Fruit fly (Drosophila melanogaster) whole organism, embryonic: ENCODE measurements around the gene Ppcs.

Source experiments
- Abd-B ChIP-seq: fragments of 200-800 bp; sonication (Bioruptor generic); optimal IDR thresholded peaks from 2 replicates; lab custom pipeline; 2018; ENCODE audit warnings: missing biosample characterization, mild to moderate bottlenecking, missing genetic modification characterization, moderate library complexity
- BEAF-32 ChIP-seq: fragments of 200-800 bp; sonication (Bioruptor generic); optimal IDR thresholded peaks from 3 replicates; lab custom pipeline; 2017; ENCODE audit warnings: missing biosample characterization, missing genetic modification characterization, mild to moderate bottlenecking, moderate library complexity, missing genetic modification reagents
- Bgb ChIP-seq: fragments of 200-800 bp; sonication (Bioruptor generic); IDR thresholded peaks from 2 replicates; pipeline ENCODE4 v1.3.6; 2022; ENCODE audit warnings: missing biosample characterization, missing genetic modification characterization; ENCODE audit not compliant: partially characterized antibody
- C15 ChIP-seq: fragments of 200-800 bp; sonication (Bioruptor generic); IDR thresholded peaks from 3 replicates; pipeline ENCODE4 v1.3.6; 2022; ENCODE audit warnings: missing biosample characterization, missing genetic modification characterization
- CG10321 ChIP-seq: fragments of 200-800 bp; sonication (Bioruptor generic); IDR thresholded peaks from 2 replicates; pipeline ENCODE4 v1.3.6; 2022; ENCODE audit warnings: missing biosample characterization, missing genetic modification characterization
- CG10565 ChIP-seq: fragments of 200-800 bp; sonication (Bioruptor generic); optimal IDR thresholded peaks from 3 replicates; lab custom pipeline; 2016; ENCODE audit warnings: missing biosample characterization, mild to moderate bottlenecking, missing genetic modification characterization
- CG15514 ChIP-seq: fragments of 200-800 bp; sonication (Bioruptor generic); optimal IDR thresholded peaks from 3 replicates; lab custom pipeline; 2017; ENCODE audit warnings: missing biosample characterization, missing genetic modification characterization, mild to moderate bottlenecking, moderate library complexity, missing genetic modification reagents
- CG1647 ChIP-seq: fragments of 200-800 bp; sonication (Bioruptor generic); optimal IDR thresholded peaks from 3 replicates; lab custom pipeline; 2016; ENCODE audit warnings: missing biosample characterization, missing genetic modification characterization
- CG16815 ChIP-seq: fragments of 200-800 bp; sonication (Bioruptor generic); optimal IDR thresholded peaks from 3 replicates; lab custom pipeline; 2017; ENCODE audit warnings: missing biosample characterization, mild to moderate bottlenecking, missing genetic modification characterization
- CG17186 ChIP-seq: fragments of 200-800 bp; sonication (Bioruptor generic); optimal IDR thresholded peaks from 3 replicates; lab custom pipeline; 2017; ENCODE audit warnings: missing biosample characterization, missing genetic modification reagents, missing genetic modification characterization
- CG17359 ChIP-seq: fragments of 200-800 bp; sonication (Bioruptor generic); optimal IDR thresholded peaks from 3 replicates; lab custom pipeline; 2018; ENCODE audit warnings: missing biosample characterization, mild to moderate bottlenecking, missing genetic modification characterization, moderate library complexity
- CG17568 ChIP-seq: fragments of 200-800 bp; sonication (Bioruptor generic); optimal IDR thresholded peaks from 2 replicates; lab custom pipeline; 2018; ENCODE audit warnings: missing biosample characterization, mild to moderate bottlenecking, missing genetic modification characterization, moderate library complexity
- CG17612 ChIP-seq: fragments of 200-800 bp; sonication (Bioruptor generic); IDR thresholded peaks from 2 replicates; pipeline ENCODE4 v1.3.6; 2022; ENCODE audit warnings: missing biosample characterization, missing genetic modification characterization
- CG17829 ChIP-seq: fragments of 200-800 bp; optimal IDR thresholded peaks from 2 replicates; lab custom pipeline; 2019; ENCODE audit warnings: missing biosample characterization, mild to moderate bottlenecking, missing genetic modification characterization, moderate library complexity
- CG32772 ChIP-seq: fragments of 200-800 bp; sonication (Bioruptor generic); IDR thresholded peaks from 2 replicates; pipeline ENCODE4 v1.3.6; 2022; ENCODE audit warnings: missing biosample characterization, missing genetic modification characterization
- CG34376 ChIP-seq: fragments of 200-800 bp; sonication (Bioruptor generic); optimal IDR thresholded peaks from 2 replicates; lab custom pipeline; 2018; ENCODE audit warnings: missing biosample characterization, mild to moderate bottlenecking, missing genetic modification characterization
- CG3726 ChIP-seq: fragments of 200-800 bp; sonication (Bioruptor generic); IDR thresholded peaks from 3 replicates; pipeline ENCODE4, ENCODE4 v1.3.6; 2022; ENCODE audit warnings: missing biosample characterization, missing genetic modification characterization
- CG4617 ChIP-seq: fragments of 200-800 bp; sonication (Bioruptor generic); optimal IDR thresholded peaks from 3 replicates; lab custom pipeline; 2016; ENCODE audit warnings: missing biosample characterization, missing genetic modification characterization, borderline replicate concordance
- CG7963 ChIP-seq: fragments of 200-800 bp; sonication (Bioruptor generic); IDR thresholded peaks from 3 replicates; pipeline ENCODE4 v1.3.6; 2022; ENCODE audit warnings: missing biosample characterization, missing genetic modification characterization; ENCODE audit not compliant: partially characterized antibody
- CG8290 ChIP-seq, 3 experiments: fragments of 200-800 bp; sonication (Bioruptor generic); optimal IDR thresholded peaks; 2 replicates each; lab custom pipeline; 2016 to 2019; ENCODE audit warnings: missing biosample characterization in 3 of 3, missing genetic modification characterization in 3 of 3, mild to moderate bottlenecking in 2 of 3, moderate library complexity in 1 of 3
- CG8765 ChIP-seq: fragments of 200-800 bp; sonication (Bioruptor generic); IDR thresholded peaks from 2 replicates; pipeline ENCODE4 v1.3.6; 2022; ENCODE audit warnings: missing biosample characterization, missing genetic modification characterization
- Camta ChIP-seq: fragments of 200-800 bp; sonication (Bioruptor generic); optimal IDR thresholded peaks from 2 replicates; lab custom pipeline; 2016; ENCODE audit warnings: missing biosample characterization, missing genetic modification characterization
- E2f2 ChIP-seq: fragments of 200-800 bp; sonication (Bioruptor generic); IDR thresholded peaks from 2 replicates; pipeline ENCODE4 v1.3.6; 2022; ENCODE audit warnings: missing biosample characterization, missing genetic modification characterization
- Elba2 ChIP-seq: fragments of 200-800 bp; sonication (Bioruptor generic); optimal IDR thresholded peaks from 3 replicates; lab custom pipeline; 2016; ENCODE audit warnings: missing biosample characterization, missing genetic modification characterization
- Hmr ChIP-seq: fragments of 200-800 bp; sonication (Bioruptor generic); optimal IDR thresholded peaks from 3 replicates; lab custom pipeline; 2017; ENCODE audit warnings: mild to moderate bottlenecking, missing biosample characterization, missing genetic modification reagents, missing genetic modification characterization
- Jarid2 ChIP-seq: fragments of 200-800 bp; sonication (Bioruptor generic); optimal IDR thresholded peaks from 3 replicates; lab custom pipeline; 2017; ENCODE audit warnings: mild to moderate bottlenecking, missing biosample characterization, missing genetic modification reagents, missing genetic modification characterization
- Lhr ChIP-seq: fragments of 200-800 bp; sonication (Bioruptor generic); optimal IDR thresholded peaks from 3 replicates; lab custom pipeline; 2017; ENCODE audit warnings: mild to moderate bottlenecking, missing biosample characterization, missing genetic modification reagents, missing genetic modification characterization
- MBD-R2 ChIP-seq: fragments of 200-800 bp; sonication (Bioruptor generic); IDR thresholded peaks from 2 replicates; pipeline ENCODE4 v1.3.6; 2022; ENCODE audit warnings: missing biosample characterization, missing genetic modification characterization
- MESR4 ChIP-seq: fragments of 200-800 bp; sonication (Bioruptor generic); optimal IDR thresholded peaks from 2 replicates; lab custom pipeline; 2018; ENCODE audit warnings: missing biosample characterization, mild to moderate bottlenecking, missing genetic modification characterization, moderate library complexity
- Rfx ChIP-seq: fragments of 200-800 bp; sonication (Bioruptor generic); IDR thresholded peaks from 2 replicates; pipeline ENCODE4 v1.3.6; 2022; ENCODE audit warnings: missing biosample characterization, missing genetic modification characterization
- Sin3A ChIP-seq: fragments of >200 bp; optimal IDR thresholded peaks from 2 replicates; lab custom pipeline; 2018
- Sox100B ChIP-seq: fragments of 200-800 bp; sonication (Bioruptor generic); optimal IDR thresholded peaks from 3 replicates; lab custom pipeline; 2018; ENCODE audit warnings: missing biosample characterization, mild to moderate bottlenecking, missing genetic modification characterization
- Sry-δ ChIP-seq: fragments of 200-800 bp; sonication (Bioruptor generic); optimal IDR thresholded peaks from 2 replicates; lab custom pipeline; 2016; ENCODE audit warnings: missing biosample characterization, missing genetic modification characterization
- Taf1 ChIP-seq: fragments of 200-800 bp; sonication (Bioruptor generic); IDR thresholded peaks from 2 replicates; pipeline ENCODE4 v1.3.6; 2022; ENCODE audit warnings: missing biosample characterization, missing genetic modification characterization
- cg ChIP-seq: fragments of 200-800 bp; sonication (Bioruptor generic); optimal IDR thresholded peaks from 3 replicates; lab custom pipeline; 2019; ENCODE audit warnings: missing biosample characterization, mild to moderate bottlenecking, missing genetic modification characterization, moderate library complexity
- crc ChIP-seq: fragments of 200-800 bp; sonication (Bioruptor generic); optimal IDR thresholded peaks from 2 replicates; lab custom pipeline; 2016; ENCODE audit warnings: missing biosample characterization, missing genetic modification characterization
- crp ChIP-seq, 2 experiments: fragments of 200-800 bp; sonication (Bioruptor generic); optimal IDR thresholded peaks; 2 replicates in 1 of 2; 3 replicates in 1 of 2; lab custom pipeline; 2017; ENCODE audit warnings: missing biosample characterization in 2 of 2, missing genetic modification characterization in 2 of 2, mild to moderate bottlenecking in 1 of 2, moderate library complexity in 1 of 2
- disco-r ChIP-seq: fragments of 200-800 bp; sonication (Bioruptor generic); optimal IDR thresholded peaks from 2 replicates; lab custom pipeline; 2016; ENCODE audit warnings: missing biosample characterization, missing genetic modification characterization
- dysf ChIP-seq: fragments of 200-800 bp; sonication (Bioruptor generic); IDR thresholded peaks from 3 replicates; pipeline ENCODE4 v1.3.6; 2022; ENCODE audit warnings: missing biosample characterization, missing genetic modification characterization
- fd3F ChIP-seq: fragments of 200-800 bp; sonication (Bioruptor generic); optimal IDR thresholded peaks from 2 replicates; lab custom pipeline; 2018; ENCODE audit warnings: missing biosample characterization, mild to moderate bottlenecking, missing genetic modification characterization, moderate library complexity
- fd96Cb ChIP-seq: fragments of 200-800 bp; sonication (Bioruptor generic); optimal IDR thresholded peaks from 2 replicates; lab custom pipeline; 2018; ENCODE audit warnings: missing biosample characterization, mild to moderate bottlenecking, missing genetic modification characterization, moderate library complexity
- h ChIP-seq: fragments of >200 bp; optimal IDR thresholded peaks from 2 replicates; lab custom pipeline; 2017
- hkb ChIP-seq, 2 experiments: fragments of 200-800 bp in 1 of 2; fragments of >200 bp in 1 of 2; sonication (Bioruptor generic) in 1 of 2; IDR thresholded peaks in 1 of 2; optimal IDR thresholded peaks in 1 of 2; 2 replicates each; pipeline versions ENCODE4 v1.3.6 to Lab custom; 2017 to 2022; ENCODE audit warnings: missing biosample characterization in 1 of 2, missing genetic modification characterization in 1 of 2
- ro ChIP-seq: fragments of 200-800 bp; sonication (Bioruptor generic); IDR thresholded peaks from 2 replicates; pipeline ENCODE4 v1.3.6; 2022; ENCODE audit warnings: missing biosample characterization, missing genetic modification characterization
- sima ChIP-seq: fragments of 200-800 bp; sonication (Bioruptor generic); optimal IDR thresholded peaks from 2 replicates; lab custom pipeline; 2016; ENCODE audit warnings: missing biosample characterization, missing genetic modification characterization
- unpg ChIP-seq: fragments of 200-800 bp; sonication (Bioruptor generic); optimal IDR thresholded peaks from 3 replicates; lab custom pipeline; 2018; ENCODE audit warnings: missing biosample characterization, mild to moderate bottlenecking, missing genetic modification characterization, moderate library complexity
- wor ChIP-seq: fragments of 200-800 bp; sonication (Bioruptor generic); IDR thresholded peaks from 2 replicates; pipeline ENCODE4 v1.3.6; 2022; ENCODE audit warnings: missing biosample characterization, missing genetic modification characterization
- zen ChIP-seq: fragments of 200-800 bp; sonication (Bioruptor generic); optimal IDR thresholded peaks from 3 replicates; lab custom pipeline; 2018; ENCODE audit warnings: missing biosample characterization, mild to moderate bottlenecking, missing genetic modification characterization, moderate library complexity

Ppcs gene

DNA sequence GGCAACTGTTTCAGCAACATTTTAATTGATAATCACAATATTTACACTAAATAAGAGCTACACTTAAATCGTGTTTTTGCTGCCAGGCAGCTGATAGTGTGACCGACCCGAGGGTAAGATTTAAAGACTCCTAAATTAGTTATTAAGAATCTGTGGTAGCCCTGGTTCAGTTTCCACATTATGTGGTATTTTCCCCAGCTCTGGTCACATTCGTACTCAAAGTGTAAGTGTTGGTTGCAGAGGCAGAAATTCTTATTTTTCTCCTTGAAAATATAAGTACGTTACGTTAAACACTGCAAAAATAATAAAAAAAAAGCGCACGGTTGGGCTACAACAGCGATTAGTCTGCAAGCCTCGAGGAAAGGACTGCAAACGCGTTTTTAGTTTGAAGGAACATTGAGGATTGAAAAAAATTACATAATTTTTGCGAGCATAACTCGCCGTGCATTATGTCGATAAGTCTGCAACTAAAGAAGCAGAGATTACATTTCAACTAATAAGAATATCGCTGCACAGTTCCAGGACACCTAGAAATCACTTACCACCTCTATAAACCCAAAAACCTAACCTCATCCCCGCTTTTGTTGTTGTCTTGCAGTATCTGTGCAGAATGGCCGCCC, 52.8 kb downstream of the Ppcs start, which contains the start of the genes mRpL55 and ATPsynD (continued):
- TF ChIP-seq dysf, result no peak
- no peak for TF ChIP-seq CG1647 (GFP tag; lab: Kevin White, UChicago)
- no peak for TF ChIP-seq CG8290 (GFP tag; optimal IDR thresholded peaks at IDR 0.05; lab: Kevin White, UChicago)
- peak in 1 of 2 experiments; percentile 57 for TF ChIP-seq CG8290 (tag; optimal IDR thresholded peaks at IDR 0.05; lab: Kevin White, UChicago)
- no peak for TF ChIP-seq fd96Cb (tag; lab: Kevin White, UChicago)
- peak; percentile 42 for TF ChIP-seq zen (tag; lab: Kevin White, UChicago)
- peak; percentile 8; the same call in 1 of the 2 replicates for TF ChIP-seq Bgb (GFP tag; lab: Robert Waterston, UW)
- peak; percentile 23 for TF ChIP-seq CG17829 (tag; lab: Kevin White, UChicago)
- no peak for TF ChIP-seq BEAF-32 (GFP tag; lab: Kevin White, UChicago)
- TF ChIP-seq Hmr (GFP tag; lab: Kevin White, UChicago), result peak; percentile 31
- TF ChIP-seq unpg (GFP tag; lab: Kevin White, UChicago), result peak; percentile 18
- TF ChIP-seq Sox100B (GFP tag; lab: Kevin White, UChicago), result no peak
- peak; percentile 63 for TF ChIP-seq Elba2 (GFP tag; lab: Kevin White, UChicago)
- no peak for TF ChIP-seq CG16815 (GFP tag; lab: Kevin White, UChicago)
- TF ChIP-seq crp (GFP tag; optimal IDR thresholded peaks at IDR 0.05; lab: Kevin White, UChicago), result peak; percentile 27 to 90
- TF ChIP-seq CG7963 (GFP tag; lab: Robert Waterston, UW), result no peak
- TF ChIP-seq Jarid2 (GFP tag; lab: Kevin White, UChicago), result peak; percentile 6
- peak; percentile 80 for TF ChIP-seq CG4617 (GFP tag; lab: Kevin White, UChicago)
- peak; percentile 38 for TF ChIP-seq Lhr (GFP tag; lab: Kevin White, UChicago)
- TF ChIP-seq wor, result no peak
- no peak for TF ChIP-seq hkb (optimal IDR thresholded peaks at IDR 0.05; lab: Kevin White, UChicago)
- no peak for TF ChIP-seq hkb (GFP tag; IDR thresholded peaks at IDR 0.05; lab: Robert Waterston, UW)
- TF ChIP-seq CG15514, result peak; percentile 48
- peak; percentile 36; the same call in 1 of the 2 replicates for TF ChIP-seq E2f2 (GFP tag; lab: Robert Waterston, UW)
- TF ChIP-seq CG8765, result no peak
- no peak for TF ChIP-seq CG3726

DNA sequence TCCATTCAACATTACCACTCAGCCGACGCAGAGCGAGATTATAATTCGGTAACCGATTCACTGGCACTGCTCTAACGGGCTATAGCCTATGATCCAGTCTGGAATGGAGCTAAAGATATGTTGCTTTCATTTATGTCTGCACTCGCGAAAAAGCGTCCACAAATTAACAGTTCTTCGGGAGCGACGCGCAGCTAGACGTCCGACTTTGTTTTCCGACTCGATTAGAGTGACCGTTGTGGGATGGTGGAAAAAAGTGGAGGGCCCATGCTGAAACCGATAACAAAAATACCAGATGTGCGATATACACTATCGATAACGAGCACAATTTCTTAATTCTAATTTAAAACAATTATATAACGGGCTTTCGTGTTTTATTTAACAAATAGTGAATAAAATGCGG, 53.7 kb downstream of the Ppcs start, which contains the start of gene cdi:
Gene cdi, minus strand, starts transcription at position 232 of the 400 bp plus-strand sequence.
- TF ChIP-seq Elba2 (GFP tag; lab: Kevin White, UChicago), result no peak
- TF ChIP-seq CG17359, result no peak
- TF ChIP-seq CG17568, result peak; percentile 18
- TF ChIP-seq CG16815 (GFP tag; lab: Kevin White, UChicago), result no peak
- peak; percentile 21 for TF ChIP-seq MBD-R2 (GFP tag; lab: Robert Waterston, UW)
- TF ChIP-seq Rfx (GFP tag; lab: Robert Waterston, UW), result peak; percentile 55; the same call in 1 of the 2 replicates
- 0 out of 2 replicates have a peak, but pooled peaks have one; percentile 25 for TF ChIP-seq CG32772 (GFP tag; lab: Robert Waterston, UW)
- no peak for TF ChIP-seq Abd-B (GFP tag; lab: Kevin White, UChicago)
- peak; percentile 51 for TF ChIP-seq MESR4 (GFP tag; lab: Kevin White, UChicago)
- no peak for TF ChIP-seq CG10565 (GFP tag; lab: Kevin White, UChicago)
- TF ChIP-seq CG34376 (GFP tag; lab: Kevin White, UChicago), result peak; percentile 13
- TF ChIP-seq ro (GFP tag; lab: Robert Waterston, UW), result no peak
- no peak for TF ChIP-seq CG17612 (GFP tag; lab: Robert Waterston, UW)
- TF ChIP-seq h (lab: Kevin White, UChicago), result no peak
- no peak for TF ChIP-seq disco-r (GFP tag; lab: Kevin White, UChicago)
- no peak for TF ChIP-seq Camta (GFP tag; lab: Kevin White, UChicago)
- TF ChIP-seq CG10321 (GFP tag; lab: Robert Waterston, UW), result no peak
- TF ChIP-seq Sin3A (lab: Kevin White, UChicago), result peak; percentile 7
- no peak for TF ChIP-seq sima (GFP tag; lab: Kevin White, UChicago)
- no peak for TF ChIP-seq C15 (GFP tag; lab: Robert Waterston, UW)
- peak; percentile 26; the same call in 1 of the 2 replicates for TF ChIP-seq E2f2 (GFP tag; lab: Robert Waterston, UW)
- no peak for TF ChIP-seq cg (GFP tag; lab: Kevin White, UChicago)
- TF ChIP-seq CG17186 (GFP tag; lab: Kevin White, UChicago), result no peak
- TF ChIP-seq Taf1 (GFP tag; lab: Robert Waterston, UW), result no peak
- TF ChIP-seq crc (GFP tag; lab: Kevin White, UChicago), result no peak
- TF ChIP-seq Sry-δ (GFP tag; lab: Kevin White, UChicago), result peak; percentile 73
- no peak for TF ChIP-seq fd3F
